Fruit fly (Drosophila melanogaster) whole organism, embryonic: Measurements from ENCODE around the gene Polr1B.

Experiments
- Aef1 ChIP-seq: fragments of 200-800 bp; sonication (Bioruptor generic); IDR thresholded peaks from 3 replicates; pipeline ENCODE4 v1.3.6; 2022; ENCODE audit warnings: missing biosample characterization, missing genetic modification characterization
- Bgb ChIP-seq: fragments of 200-800 bp; sonication (Bioruptor generic); IDR thresholded peaks from 2 replicates; pipeline ENCODE4 v1.3.6; 2022; ENCODE audit warnings: missing biosample characterization, missing genetic modification characterization; ENCODE audit not compliant: partially characterized antibody
- CG10565 ChIP-seq: fragments of 200-800 bp; sonication (Bioruptor generic); optimal IDR thresholded peaks from 3 replicates; lab custom pipeline; 2016; ENCODE audit warnings: missing biosample characterization, mild to moderate bottlenecking, missing genetic modification characterization
- CG11504 ChIP-seq: fragments of 200-800 bp; sonication (Bioruptor generic); optimal IDR thresholded peaks from 3 replicates; lab custom pipeline; 2019; ENCODE audit warnings: missing biosample characterization, mild to moderate bottlenecking, missing genetic modification characterization, moderate library complexity
- CG12155 ChIP-seq: fragments of 200-800 bp; sonication (Bioruptor generic); optimal IDR thresholded peaks from 3 replicates; lab custom pipeline; 2016; ENCODE audit warnings: missing biosample characterization, missing genetic modification characterization
- CG12744 ChIP-seq: fragments of 200-800 bp; sonication (Bioruptor generic); optimal IDR thresholded peaks from 2 replicates; lab custom pipeline; 2016; ENCODE audit warnings: missing biosample characterization, missing genetic modification characterization
- CG12942 ChIP-seq: fragments of 200-800 bp; sonication (Bioruptor generic); optimal IDR thresholded peaks from 3 replicates; lab custom pipeline; 2016; ENCODE audit warnings: missing biosample characterization, missing genetic modification characterization
- CG16779 ChIP-seq: fragments of 200-800 bp; sonication (Bioruptor generic); IDR thresholded peaks from 2 replicates; pipeline ENCODE4 v1.3.6; 2022; ENCODE audit warnings: missing biosample characterization, missing genetic modification characterization
- CG17802 ChIP-seq: fragments of 200-800 bp; sonication (Bioruptor generic); optimal IDR thresholded peaks from 2 replicates; lab custom pipeline; 2018; ENCODE audit warnings: missing biosample characterization, mild to moderate bottlenecking, missing genetic modification characterization, moderate library complexity
- CG17829 ChIP-seq: fragments of 200-800 bp; optimal IDR thresholded peaks from 2 replicates; lab custom pipeline; 2019; ENCODE audit warnings: missing biosample characterization, mild to moderate bottlenecking, missing genetic modification characterization, moderate library complexity
- CG18011 ChIP-seq: fragments of 200-800 bp; sonication (Bioruptor generic); optimal IDR thresholded peaks from 2 replicates; lab custom pipeline; 2017; ENCODE audit warnings: missing biosample characterization, missing genetic modification characterization, mild to moderate bottlenecking, moderate library complexity, missing genotype
- CG18764 ChIP-seq: fragments of 200-800 bp; sonication (Bioruptor generic); optimal IDR thresholded peaks from 3 replicates; lab custom pipeline; 2016; ENCODE audit warnings: missing biosample characterization, missing genetic modification characterization
- CG2875 ChIP-seq: fragments of 200-800 bp; sonication (Bioruptor generic); optimal IDR thresholded peaks from 2 replicates; lab custom pipeline; 2017; ENCODE audit warnings: missing biosample characterization, mild to moderate bottlenecking, missing genetic modification characterization, missing genetic modification reagents
- CG31224 ChIP-seq: fragments of 200-800 bp; sonication (Bioruptor generic); IDR thresholded peaks from 2 replicates; pipeline ENCODE4 v1.3.6; 2022; ENCODE audit warnings: missing biosample characterization, missing genetic modification characterization
- CG4820 ChIP-seq: fragments of 200-800 bp; sonication (Bioruptor generic); optimal IDR thresholded peaks from 3 replicates; lab custom pipeline; 2016; ENCODE audit warnings: missing biosample characterization, missing genetic modification characterization
- CG6813 ChIP-seq: fragments of 200-800 bp; sonication (Bioruptor generic); optimal IDR thresholded peaks from 2 replicates; lab custom pipeline; 2017; ENCODE audit warnings: missing biosample characterization, missing genetic modification characterization, mild to moderate bottlenecking, moderate library complexity, missing genetic modification reagents
- CG7987 ChIP-seq: fragments of 200-800 bp; sonication (Bioruptor generic); optimal IDR thresholded peaks from 2 replicates; lab custom pipeline; 2018; ENCODE audit warnings: missing biosample characterization, mild to moderate bottlenecking, missing genetic modification characterization, moderate library complexity
- Deaf1 ChIP-seq: fragments of 200-800 bp; optimal IDR thresholded peaks from 3 replicates; lab custom pipeline; 2019; ENCODE audit warnings: missing biosample characterization, mild to moderate bottlenecking, missing genetic modification characterization, moderate library complexity
- Fer1 ChIP-seq: fragments of 200-800 bp; sonication (Bioruptor generic); optimal IDR thresholded peaks from 2 replicates; lab custom pipeline; 2017; ENCODE audit warnings: missing biosample characterization, mild to moderate bottlenecking, missing genetic modification characterization
- Hey ChIP-seq: fragments of 200-800 bp; sonication (Bioruptor generic); optimal IDR thresholded peaks from 3 replicates; lab custom pipeline; 2018; ENCODE audit warnings: missing biosample characterization, mild to moderate bottlenecking, missing genetic modification characterization
- Med ChIP-seq: fragments of 200-800 bp; sonication (Bioruptor generic); peaks from one replicate; lab custom pipeline; 2016; ENCODE audit warnings: missing biosample characterization, missing genetic modification characterization, mild to moderate bottlenecking, inconsistent platforms, moderate library complexity
- NC2β ChIP-seq: fragments of 200-800 bp; sonication (Bioruptor generic); optimal IDR thresholded peaks from 2 replicates; lab custom pipeline; 2016; ENCODE audit warnings: missing biosample characterization, missing genetic modification characterization
- Nf-YC ChIP-seq: fragments of 200-800 bp; optimal IDR thresholded peaks from 3 replicates; lab custom pipeline; 2019; ENCODE audit warnings: missing biosample characterization, mild to moderate bottlenecking, missing genetic modification characterization, moderate library complexity
- Sox100B ChIP-seq: fragments of 200-800 bp; sonication (Bioruptor generic); optimal IDR thresholded peaks from 3 replicates; lab custom pipeline; 2018; ENCODE audit warnings: missing biosample characterization, mild to moderate bottlenecking, missing genetic modification characterization
- Vsx1 ChIP-seq: fragments of 200-800 bp; sonication (Bioruptor generic); optimal IDR thresholded peaks from 2 replicates; lab custom pipeline; 2017; ENCODE audit warnings: missing biosample characterization, mild to moderate bottlenecking, missing genetic modification characterization, missing genetic modification reagents
- Xrp1 ChIP-seq: fragments of 200-800 bp; sonication (Bioruptor generic); IDR thresholded peaks from 2 replicates; pipeline ENCODE4 v1.3.6; 2022; ENCODE audit warnings: missing biosample characterization, missing genetic modification characterization
- caup ChIP-seq: fragments of 200-800 bp; sonication (Bioruptor generic); optimal IDR thresholded peaks from 3 replicates; lab custom pipeline; 2017; ENCODE audit warnings: missing biosample characterization, mild to moderate bottlenecking, missing genetic modification characterization, moderate library complexity; ENCODE audit not compliant: severe bottlenecking
- cg ChIP-seq: fragments of 200-800 bp; sonication (Bioruptor generic); optimal IDR thresholded peaks from 3 replicates; lab custom pipeline; 2019; ENCODE audit warnings: missing biosample characterization, mild to moderate bottlenecking, missing genetic modification characterization, moderate library complexity
- croc ChIP-seq: fragments of 200-800 bp; sonication (Bioruptor generic); conservative IDR thresholded peaks from 3 replicates; pipeline ENCODE4 v1.3.6; 2022; ENCODE audit warnings: missing biosample characterization, missing genetic modification characterization
- crol ChIP-seq: fragments of 200-800 bp; sonication (Bioruptor generic); IDR thresholded peaks from 2 replicates; pipeline ENCODE4 v1.3.6; 2022; ENCODE audit warnings: missing biosample characterization, missing genetic modification characterization
- cwo ChIP-seq: fragments of 200-800 bp; sonication (Bioruptor generic); optimal IDR thresholded peaks from 3 replicates; lab custom pipeline; 2017; ENCODE audit warnings: missing biosample characterization, missing genetic modification characterization, mild to moderate bottlenecking, moderate library complexity, missing genetic modification reagents
- dm ChIP-seq: fragments of 200-800 bp; sonication (Bioruptor generic); optimal IDR thresholded peaks from 3 replicates; lab custom pipeline; 2016; ENCODE audit warnings: missing biosample characterization, missing genetic modification characterization
- esg ChIP-seq: fragments of 200-800 bp; sonication (Bioruptor generic); conservative IDR thresholded peaks from 2 replicates; pipeline ENCODE4 v1.3.6; 2022; ENCODE audit warnings: missing biosample characterization, missing genetic modification characterization
- exex ChIP-seq: fragments of 200-800 bp; sonication (Bioruptor generic); optimal IDR thresholded peaks from 4 replicates; lab custom pipeline; 2018; ENCODE audit warnings: missing biosample characterization, mild to moderate bottlenecking, missing genetic modification characterization, moderate library complexity
- gce ChIP-seq: fragments of 200-800 bp; sonication (Bioruptor generic); IDR thresholded peaks from 3 replicates; pipeline ENCODE4 v1.3.6; 2022; ENCODE audit warnings: missing biosample characterization, missing genetic modification characterization
- grn ChIP-seq: fragments of 200-800 bp; sonication (Bioruptor generic); optimal IDR thresholded peaks from 3 replicates; lab custom pipeline; 2017; ENCODE audit warnings: missing biosample characterization, missing genetic modification characterization
- kay ChIP-seq: fragments of 200-800 bp; sonication (Bioruptor generic); optimal IDR thresholded peaks from 2 replicates; lab custom pipeline; 2016; ENCODE audit warnings: missing biosample characterization, missing genetic modification characterization
- klu ChIP-seq: fragments of 200-800 bp; sonication (Bioruptor generic); IDR thresholded peaks from 2 replicates; pipeline ENCODE4 v1.3.6; 2022; ENCODE audit warnings: missing biosample characterization, missing genetic modification characterization
- kni ChIP-seq: fragments of 200-800 bp; sonication (Bioruptor generic); optimal IDR thresholded peaks from 3 replicates; lab custom pipeline; 2017; ENCODE audit warnings: mild to moderate bottlenecking, missing biosample characterization, missing genetic modification reagents, missing genetic modification characterization
- ro ChIP-seq: fragments of 200-800 bp; sonication (Bioruptor generic); IDR thresholded peaks from 2 replicates; pipeline ENCODE4 v1.3.6; 2022; ENCODE audit warnings: missing biosample characterization, missing genetic modification characterization
- sd ChIP-seq: fragments of 200-800 bp; sonication (Bioruptor generic); optimal IDR thresholded peaks from 3 replicates; lab custom pipeline; 2018; ENCODE audit warnings: missing biosample characterization, mild to moderate bottlenecking, missing genetic modification characterization, moderate library complexity
- sens ChIP-seq: fragments of 200-800 bp; sonication (Bioruptor generic); peaks from one replicate; lab custom pipeline; 2016; ENCODE audit warnings: missing biosample characterization, missing genetic modification characterization
- sim ChIP-seq: fragments of 200-800 bp; sonication (Bioruptor generic); IDR thresholded peaks from 2 replicates; pipeline ENCODE4 v1.3.6; 2022; ENCODE audit warnings: missing biosample characterization, missing genetic modification characterization
- sug ChIP-seq: fragments of 200-800 bp; optimal IDR thresholded peaks from 2 replicates; lab custom pipeline; 2019; ENCODE audit warnings: missing biosample characterization, mild to moderate bottlenecking, missing genetic modification characterization, moderate library complexity
- trh ChIP-seq: fragments of 200-800 bp; sonication (Bioruptor generic); optimal IDR thresholded peaks from 2 replicates; lab custom pipeline; 2016; ENCODE audit warnings: missing biosample characterization, missing genetic modification characterization
- vvl ChIP-seq: fragments of 200-800 bp; sonication (Bioruptor generic); IDR thresholded peaks from 2 replicates; pipeline ENCODE4 v1.3.6; 2022; ENCODE audit warnings: missing biosample characterization, missing genetic modification characterization

Gene Polr1B

dm6 chr2L:368398-369008 is 35.6 kb upstream of the Polr1B start (continued):
- TF ChIP-seq CG12744 (GFP tag; lab: Kevin White, UChicago) (no peak), trh (GFP tag; lab: Kevin White, UChicago) (no peak), dm (GFP tag; lab: Kevin White, UChicago) (no peak), Xrp1 (GFP tag; lab: Robert Waterston, UW) (no peak), sens (GFP tag; lab: Kevin White, UChicago) (peak; percentile 72), ro (GFP tag; lab: Robert Waterston, UW) (no peak), klu (GFP tag; lab: Robert Waterston, UW) (no peak), croc (GFP tag; lab: Robert Waterston, UW) (no peak), grn (no peak), vvl (GFP tag; lab: Robert Waterston, UW) (peak; percentile 56; the same call in 1 of the 2 replicates), CG10565 (GFP tag; lab: Kevin White, UChicago) (no peak), CG6813 (GFP tag; lab: Kevin White, UChicago) (no peak), CG17802 (tag; lab: Kevin White, UChicago) (no peak), CG4820 (no peak), sim (GFP tag; lab: Robert Waterston, UW) (no peak)
- TF ChIP-seq, all 482 proteins: peak for 15

dm6 chr2L:369811-370210 is 34.3 kb upstream of the Polr1B start:
- no peak for TF ChIP-seq NC2β (GFP tag; lab: Kevin White, UChicago)
- TF ChIP-seq caup (GFP tag; lab: Kevin White, UChicago): peak; percentile 63
- TF ChIP-seq exex (tag; lab: Kevin White, UChicago): peak; percentile 51
- TF ChIP-seq CG17829 (tag; lab: Kevin White, UChicago): no peak
- TF ChIP-seq CG12155 (GFP tag; lab: Kevin White, UChicago): no peak
- no peak for TF ChIP-seq Nf-YC (tag; lab: Kevin White, UChicago)
- TF ChIP-seq cwo (GFP tag; lab: Kevin White, UChicago): peak; percentile 0

dm6 chr2L:371747-372146 is 32.3 kb upstream of the Polr1B start:
- TF ChIP-seq esg: no peak
- peak; percentile 21 for TF ChIP-seq Vsx1 (GFP tag; lab: Kevin White, UChicago)
- TF ChIP-seq grn: peak; percentile 94
- peak; percentile 37 for TF ChIP-seq Hey (tag; lab: Kevin White, UChicago)
- TF ChIP-seq gce (GFP tag; lab: Robert Waterston, UW): no peak
- peak; percentile 21 for TF ChIP-seq sug (tag; lab: Kevin White, UChicago)
- no peak for TF ChIP-seq CG12942 (GFP tag; lab: Kevin White, UChicago)
- TF ChIP-seq, all 482 proteins: peak for 4

- TF ChIP-seq CG7987 (no peak), Med (GFP tag; lab: Kevin White, UChicago) (peak; percentile 53), crol (GFP tag; lab: Robert Waterston, UW) (peak; percentile 95), CG18011 (peak; percentile 90), CG16779 (no peak), sd (peak; percentile 13), Aef1 (GFP tag; lab: Robert Waterston, UW) (peak; percentile 88), Fer1 (GFP tag; lab: Kevin White, UChicago) (no peak), CG31224 (peak; percentile 94), CG18764 (no peak), cg (GFP tag; lab: Kevin White, UChicago) (peak; percentile 48), Sox100B (GFP tag; lab: Kevin White, UChicago) (no peak), kni (peak; percentile 73), CG2875 (no peak), CG11504 (peak; percentile 34), Deaf1 (peak; percentile 50), kay (no peak), Bgb (GFP tag; lab: Robert Waterston, UW) (peak; percentile 6; the same call in 1 of the 2 replicates)
These were observed 26.3 kb upstream of the Polr1B start, which contains the start of gene al for dm6 chr2L:377780-378222. TSS of gene al (plus strand) at chr2L:378112.
